Worm (Caenorhabditis elegans) whole organism, early embryonic: ENCODE measurements around the gene C35D10.1.

ENCODE experiments used
- B0310.2 ChIP-seq: sonication (generic microtip); optimal IDR thresholded peaks from 2 replicates; lab custom pipeline; 2016; ENCODE audit warnings: mild to moderate bottlenecking, missing genetic modification characterization, missing compliant biosample characterization
- F13C5.2 ChIP-seq: sonication (generic microtip); optimal IDR thresholded peaks from 2 replicates; lab custom pipeline; 2017; ENCODE audit warnings: mild to moderate bottlenecking, missing genetic modification characterization, inconsistent platforms, missing compliant biosample characterization
- ama-1 ChIP-seq: fragments of 150-350 bp; optimal IDR thresholded peaks from 2 replicates; lab custom pipeline; 2014
- ceh-13 ChIP-seq: fragments of 200-800 bp; sonication (Bioruptor generic); optimal IDR thresholded peaks from 2 replicates; lab custom pipeline; 2018; ENCODE audit warnings: mild to moderate bottlenecking, missing genetic modification characterization, missing compliant biosample characterization
- ceh-36 ChIP-seq: sonication (generic microtip); optimal IDR thresholded peaks from 2 replicates; lab custom pipeline; 2016; ENCODE audit warnings: missing genetic modification characterization, inconsistent platforms, missing compliant biosample characterization
- ets-7 ChIP-seq: sonication (generic microtip); optimal IDR thresholded peaks from 2 replicates; lab custom pipeline; 2016; ENCODE audit warnings: missing genotype, missing genetic modification characterization, missing compliant biosample characterization
- flt-1 ChIP-seq: fragments of 200-800 bp; sonication (Bioruptor generic); IDR thresholded peaks from 2 replicates; pipeline ENCODE4 v1.3.6; 2022; ENCODE audit warnings: missing genetic modification characterization, missing compliant biosample characterization
- hmg-4 ChIP-seq: fragments of 200-800 bp; sonication (Bioruptor generic); optimal IDR thresholded peaks from 2 replicates; lab custom pipeline; 2018; ENCODE audit warnings: mild to moderate bottlenecking, missing genetic modification characterization, missing compliant biosample characterization
- hnd-1 ChIP-seq: sonication (generic microtip); optimal IDR thresholded peaks from 2 replicates; lab custom pipeline; 2016; ENCODE audit warnings: missing genetic modification characterization, missing compliant biosample characterization
- pes-1 ChIP-seq: fragments of 200-800 bp; sonication (Bioruptor generic); IDR thresholded peaks from 2 replicates; pipeline ENCODE4 v1.3.6; 2022; ENCODE audit warnings: missing genetic modification reagents, missing genetic modification characterization, missing compliant biosample characterization
- sea-1 ChIP-seq: fragments of 200-800 bp; sonication (Bioruptor generic); conservative IDR thresholded peaks from 2 replicates; pipeline ENCODE4 v1.3.6; 2022; ENCODE audit warnings: missing genetic modification characterization, missing compliant biosample characterization
- tbx-11 ChIP-seq: fragments of 200-800 bp; sonication (Bioruptor generic); IDR thresholded peaks from 2 replicates; pipeline ENCODE4 v1.3.6; 2022; ENCODE audit warnings: missing genetic modification characterization, missing compliant biosample characterization
- tbx-37 ChIP-seq: fragments of 200-800 bp; sonication (Bioruptor generic); conservative IDR thresholded peaks from 2 replicates; pipeline ENCODE4 v1.3.6; 2022; ENCODE audit warnings: missing genetic modification reagents, missing genetic modification characterization, missing compliant biosample characterization
- tra-4 ChIP-seq: sonication (generic microtip); optimal IDR thresholded peaks from 2 replicates; lab custom pipeline; 2017; ENCODE audit warnings: missing genetic modification characterization, missing compliant biosample characterization

DNA sequence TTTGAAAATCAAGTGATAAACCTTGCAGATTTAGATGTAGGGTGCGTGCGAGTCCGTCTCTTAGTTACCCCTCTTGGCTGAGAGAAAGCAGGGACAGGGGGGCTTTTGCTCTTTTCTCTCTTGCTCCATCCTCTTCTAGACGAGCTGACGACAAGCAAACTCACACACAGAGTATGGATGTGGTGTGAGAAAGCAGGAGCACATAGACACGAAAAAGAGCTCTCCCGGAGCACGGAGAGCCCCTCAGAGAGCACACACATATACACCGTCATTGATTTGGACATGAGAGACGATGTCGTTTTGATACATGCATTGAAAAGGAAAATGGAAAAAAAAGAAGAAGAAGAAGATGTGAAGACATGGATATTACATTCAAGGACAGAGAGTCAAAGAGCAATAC lies 3.9 kb upstream of the C35D10.1 start:
- TF ChIP-seq hnd-1 (tag; lab: Kevin White, UChicago) (no peak), ama-1 (no peak), sea-1 (GFP tag; lab: Robert Waterston, UW) (no peak), tra-4 (tag; lab: Kevin White, UChicago) (no peak), flt-1 (GFP tag; lab: Robert Waterston, UW) (no peak), tbx-37 (GFP tag; lab: Robert Waterston, UW) (no peak), ceh-36 (tag; lab: Kevin White, UChicago) (no peak), hmg-4 (GFP tag; lab: Kevin White, UChicago) (no peak), ets-7 (tag; lab: Kevin White, UChicago) (no peak), pes-1 (GFP tag; lab: Robert Waterston, UW) (no peak), ceh-13 (GFP tag; lab: Kevin White, UChicago) (no peak), F13C5.2 (tag; lab: Kevin White, UChicago) (no peak), tbx-11 (GFP tag; lab: Robert Waterston, UW) (no peak), B0310.2 (tag; lab: Kevin White, UChicago) (no peak)
